Fruit fly (Drosophila melanogaster): ENCODE measurements around the gene CG9514.

- TF ChIP-seq psq (optimal IDR thresholded peaks at IDR 0.05) = no peak
- TF ChIP-seq EcR (GFP tag; optimal IDR thresholded peaks at IDR 0.05) = no peak
Measured at dm6 chrX:14882536-14883118, 14.1 kb downstream of the CG9514 start, which contains the start of the genes CG45064 and CG45065.

All from whole organism.